Worm (Caenorhabditis elegans): ENCODE results near the gene his-24.
A peak's percentile ranks its signal among the peaks of the same experiment; 100 is the strongest.

The his-24 gene

DNA sequence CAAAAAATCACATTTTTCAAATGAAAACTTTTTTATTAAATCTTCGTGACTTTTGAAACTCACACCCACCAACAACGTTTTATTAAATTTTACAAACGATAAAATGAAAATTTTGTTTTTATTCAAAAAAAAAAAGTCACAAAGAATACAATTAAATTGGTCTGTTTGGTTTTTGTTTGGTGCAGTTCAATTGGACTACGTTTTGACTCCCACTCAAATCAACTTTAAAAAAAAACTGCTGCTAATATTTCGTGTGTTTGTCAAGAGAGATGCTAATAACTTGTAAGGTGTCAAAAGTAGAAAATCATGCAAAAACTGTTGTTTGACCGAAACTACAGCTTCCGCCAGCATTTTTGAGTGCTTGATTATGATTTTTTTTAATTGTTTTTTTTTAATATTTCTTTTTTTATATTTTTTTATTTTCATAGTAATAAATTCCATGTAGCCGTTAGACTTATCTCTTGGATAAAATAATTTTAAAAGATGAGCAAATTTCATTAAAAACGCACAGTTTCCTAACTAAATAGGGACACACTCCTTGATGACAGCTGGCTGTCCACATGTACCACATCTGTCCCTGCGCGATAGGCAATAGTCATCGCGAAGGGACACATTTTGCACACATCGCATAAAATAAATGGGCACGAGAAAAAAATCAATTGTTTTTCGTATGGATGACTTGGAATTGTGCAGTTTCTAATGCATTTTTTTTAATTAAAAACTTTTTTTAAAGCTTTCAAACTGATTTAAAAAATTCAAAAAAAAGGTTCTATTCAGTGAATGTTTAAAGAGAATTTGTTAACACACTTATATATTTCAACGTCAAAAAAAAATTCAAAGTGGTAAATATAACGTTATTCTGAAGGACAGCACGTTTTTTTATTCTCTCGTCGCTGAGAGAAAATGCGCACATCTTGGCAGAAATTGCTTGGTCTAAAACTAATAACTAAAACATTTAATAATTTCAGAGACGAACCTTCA, 35.7 kb downstream of the his-24 start (continued):
- TF ChIP-seq tlf-1 (GFP tag; optimal IDR thresholded peaks at IDR 0.05), result peak; percentile 99
- peak; percentile 27 for TF ChIP-seq efl-1 (GFP tag; optimal IDR thresholded peaks at IDR 0.05)
- TF ChIP-seq let-607 (tag; optimal IDR thresholded peaks at IDR 0.05), result peak; percentile 78 to 95
- TF ChIP-seq C06A6.2 (GFP tag; conservative IDR thresholded peaks at IDR 0.05), result peak; percentile 98
- TF ChIP-seq lag-1 (GFP tag; IDR thresholded peaks at IDR 0.05), result peak; percentile 92
- peak; percentile 97 for TF ChIP-seq pbrm-1 (GFP tag; IDR thresholded peaks at IDR 0.05)
- peak; percentile 94 for TF ChIP-seq lir-1 (GFP tag; conservative IDR thresholded peaks at IDR 0.05)
- peak; percentile 95 for TF ChIP-seq nhr-27 (tag; optimal IDR thresholded peaks at IDR 0.05)
- no peak for TF ChIP-seq B0019.2 (GFP tag; conservative IDR thresholded peaks at IDR 0.05)
- TF ChIP-seq snpc-3.4 (tag; optimal IDR thresholded peaks at IDR 0.05), result no peak
- peak; percentile 99 for TF ChIP-seq dox-1 (GFP tag; IDR thresholded peaks at IDR 0.05)
- 0 out of 2 replicates have a peak, but pooled peaks have one; percentile 68 for TF ChIP-seq bed-1 (GFP tag; IDR thresholded peaks at IDR 0.05)
- peak; percentile 100 for TF ChIP-seq Y56A3A.18 (GFP tag; IDR thresholded peaks at IDR 0.05)
- TF ChIP-seq B0035.1 (tag; optimal IDR thresholded peaks at IDR 0.05), result peak; percentile 97
- peak; percentile 98 for TF ChIP-seq chd-7 (tag; optimal IDR thresholded peaks at IDR 0.05)
- TF ChIP-seq tbx-9 (tag; optimal IDR thresholded peaks at IDR 0.05; ENCODE audit: borderline replicate concordance), result no peak
- TF ChIP-seq F10E7.11 (tag; optimal IDR thresholded peaks at IDR 0.05), result peak; percentile 97
- TF ChIP-seq fkh-3 (tag; optimal IDR thresholded peaks at IDR 0.05), result no peak
- no peak for TF ChIP-seq aptf-3 (GFP tag; IDR thresholded peaks at IDR 0.05)
- TF ChIP-seq Y53G8AR.9 (GFP tag; conservative IDR thresholded peaks at IDR 0.05), result peak; percentile 98
- TF ChIP-seq lin-54 (GFP tag; optimal IDR thresholded peaks at IDR 0.05), result peak; percentile 92
- TF ChIP-seq ZK185.1 (tag; optimal IDR thresholded peaks at IDR 0.05; ENCODE audit: poor library complexity, severe bottlenecking), result peak; percentile 98
- peak; percentile 32 for TF ChIP-seq F33H1.4 (GFP tag; IDR thresholded peaks at IDR 0.05)
- TF ChIP-seq zim-3 (tag; optimal IDR thresholded peaks at IDR 0.05), result peak; percentile 14
- TF ChIP-seq ceh-100 (GFP tag; IDR thresholded peaks at IDR 0.05), result peak; percentile 71; the same call in 1 of the 2 replicates
- peak; percentile 56 for TF ChIP-seq snpc-1.3 (tag; optimal IDR thresholded peaks at IDR 0.05; ENCODE audit: insufficient read depth)
- TF ChIP-seq nhr-90 (tag; optimal IDR thresholded peaks at IDR 0.05), result peak; percentile 91
- TF ChIP-seq egrh-3 (GFP tag; IDR thresholded peaks at IDR 0.05), result no peak
- TF ChIP-seq F39B2.1 (GFP tag; IDR thresholded peaks at IDR 0.05), result 0 out of 2 replicates have a peak, but pooled peaks have one; percentile 54
- TF ChIP-seq ceh-27 (GFP tag; optimal IDR thresholded peaks at IDR 0.05), result peak; percentile 99
- peak; percentile 96 for TF ChIP-seq C17E4.6 (GFP tag; IDR thresholded peaks at IDR 0.05)
- peak; percentile 89 for TF ChIP-seq bed-2 (GFP tag; IDR thresholded peaks at IDR 0.05)
- TF ChIP-seq B0261.1 (tag; optimal IDR thresholded peaks at IDR 0.05), result peak; percentile 62
- TF ChIP-seq madf-6 (GFP tag; IDR thresholded peaks at IDR 0.05), result no peak
- TF ChIP-seq lin-26 (GFP tag; IDR thresholded peaks at IDR 0.05), result peak; percentile 85
- TF ChIP-seq T26A5.8 (tag; optimal IDR thresholded peaks at IDR 0.05), result peak; percentile 27
- TF ChIP-seq ets-4 (GFP tag; optimal IDR thresholded peaks at IDR 0.05), result peak; percentile 93
- peak; percentile 97 for TF ChIP-seq F37B4.10 (GFP tag; IDR thresholded peaks at IDR 0.05)
